Fruit fly (Drosophila melanogaster) whole organism, adult: ENCODE measurements around the gene CG14826.

ENCODE experiments used
- CG11617 ChIP-seq: fragments of 200-800 bp; sonication (Bioruptor generic); optimal IDR thresholded peaks from 2 replicates; lab custom pipeline; 2017; ENCODE audit warnings: mild to moderate bottlenecking, missing biosample characterization, missing genetic modification reagents, missing genetic modification characterization
- CG12768 ChIP-seq: fragments of 200-800 bp; sonication (Bioruptor generic); optimal IDR thresholded peaks from 2 replicates; lab custom pipeline; 2017; ENCODE audit warnings: missing biosample characterization, missing genetic modification characterization, mild to moderate bottlenecking, moderate library complexity, missing genetic modification reagents
- CG14711 ChIP-seq: fragments of 200-800 bp; sonication (Bioruptor generic); optimal IDR thresholded peaks from 2 replicates; lab custom pipeline; 2018; ENCODE audit warnings: missing biosample characterization, mild to moderate bottlenecking, missing genetic modification characterization, moderate library complexity
- CG1620 ChIP-seq: fragments of 200-800 bp; sonication (Bioruptor generic); optimal IDR thresholded peaks from 2 replicates; lab custom pipeline; 2016; ENCODE audit warnings: missing biosample characterization, missing genetic modification characterization
- CG33017 ChIP-seq: fragments of 200-800 bp; sonication (Bioruptor generic); optimal IDR thresholded peaks from 2 replicates; lab custom pipeline; 2018; ENCODE audit warnings: missing biosample characterization, mild to moderate bottlenecking, missing genetic modification characterization, moderate library complexity
- CG5204 ChIP-seq: fragments of 200-800 bp; sonication (Bioruptor generic); optimal IDR thresholded peaks from 2 replicates; lab custom pipeline; 2016; ENCODE audit warnings: missing biosample characterization, missing genetic modification characterization
- CG7045 ChIP-seq: fragments of 200-800 bp; sonication (Bioruptor generic); optimal IDR thresholded peaks from 2 replicates; lab custom pipeline; 2017; ENCODE audit warnings: missing biosample characterization, mild to moderate bottlenecking, missing genetic modification characterization
- CG7101 ChIP-seq: fragments of 200-800 bp; sonication (Bioruptor generic); optimal IDR thresholded peaks from 2 replicates; lab custom pipeline; 2018; ENCODE audit warnings: missing biosample characterization, mild to moderate bottlenecking, missing genetic modification characterization, moderate library complexity
- Clk ChIP-seq: fragments of 200-800 bp; sonication (Bioruptor generic); optimal IDR thresholded peaks from 2 replicates; lab custom pipeline; 2017; ENCODE audit warnings: missing biosample characterization, missing genetic modification characterization
- Crg-1 ChIP-seq: fragments of 200-800 bp; sonication (Bioruptor generic); optimal IDR thresholded peaks from 2 replicates; lab custom pipeline; 2016; ENCODE audit warnings: missing biosample characterization, missing genetic modification characterization
- Hr96 ChIP-seq: fragments of 200-800 bp; sonication (Bioruptor generic); optimal IDR thresholded peaks from 2 replicates; lab custom pipeline; 2016; ENCODE audit warnings: missing biosample characterization, missing genetic modification characterization
- Mnt ChIP-seq: fragments of 200-800 bp; sonication (Bioruptor generic); optimal IDR thresholded peaks from 2 replicates; lab custom pipeline; 2016; ENCODE audit warnings: missing biosample characterization, mild to moderate bottlenecking, missing genetic modification characterization
- bab1 ChIP-seq: fragments of 200-800 bp; sonication (Bioruptor generic); optimal IDR thresholded peaks from 3 replicates; lab custom pipeline; 2019; ENCODE audit warnings: missing biosample characterization, mild to moderate bottlenecking, missing genetic modification characterization, moderate library complexity
- cic ChIP-seq: fragments of 200-800 bp; sonication (Bioruptor generic); optimal IDR thresholded peaks from 2 replicates; lab custom pipeline; 2017; ENCODE audit warnings: missing biosample characterization, mild to moderate bottlenecking, missing genetic modification characterization, moderate library complexity
- cnc ChIP-seq, 2 experiments: fragments of >200 bp; optimal IDR thresholded peaks; 2 replicates each; lab custom pipeline; 2017
- kay ChIP-seq: fragments of 200-800 bp; sonication (Bioruptor generic); peaks from one replicate; lab custom pipeline; 2016; ENCODE audit warnings: missing biosample characterization, missing genetic modification characterization, borderline replicate concordance
- ovo ChIP-seq: fragments of 200-800 bp; sonication (Bioruptor generic); optimal IDR thresholded peaks from 2 replicates; lab custom pipeline; 2016; ENCODE audit warnings: missing biosample characterization, missing genetic modification characterization
- pad ChIP-seq: fragments of 200-800 bp; sonication (Bioruptor generic); optimal IDR thresholded peaks from 3 replicates; lab custom pipeline; 2017; ENCODE audit warnings: missing biosample characterization, missing genetic modification characterization, mild to moderate bottlenecking, moderate library complexity, missing genetic modification reagents
- tj ChIP-seq: fragments of 200-800 bp; sonication (Bioruptor generic); optimal IDR thresholded peaks from 3 replicates; lab custom pipeline; 2017; ENCODE audit warnings: missing biosample characterization, mild to moderate bottlenecking, missing genetic modification characterization, moderate library complexity
- toe ChIP-seq: fragments of 200-800 bp; sonication (Bioruptor generic); optimal IDR thresholded peaks from 2 replicates; lab custom pipeline; 2016; ENCODE audit warnings: missing biosample characterization, missing genetic modification characterization

Gene CG14826

dm6 chr3L:7234212-7234611 lies at the start of gene CG14826:
CG14826 (plus strand) TSS chr3L:7234512.
- TF ChIP-seq Mnt (GFP tag; lab: Kevin White, UChicago) (no peak), toe (GFP tag; lab: Kevin White, UChicago) (no peak), CG33017 (no peak), Hr96 (GFP tag; lab: Kevin White, UChicago) (no peak), CG7101 (tag; lab: Kevin White, UChicago) (no peak), Crg-1 (no peak), tj (no peak), CG7045 (GFP tag; lab: Kevin White, UChicago) (no peak), CG5204 (no peak), kay (no peak), ovo (GFP tag; lab: Kevin White, UChicago) (no peak), Clk (GFP tag; lab: Kevin White, UChicago) (no peak), cnc (optimal IDR thresholded peaks at IDR 0.05; lab: Kevin White, UChicago) (no peak), pad (no peak), CG14711 (no peak), CG12768 (GFP tag; lab: Kevin White, UChicago) (no peak), CG11617 (no peak), bab1 (GFP tag; lab: Kevin White, UChicago) (no peak), CG1620 (GFP tag; lab: Kevin White, UChicago) (no peak), cic (GFP tag; lab: Kevin White, UChicago) (no peak)

- TF ChIP-seq Hr96 (GFP tag; lab: Kevin White, UChicago): no peak
- TF ChIP-seq CG5204: no peak
- no peak for TF ChIP-seq Clk (GFP tag; lab: Kevin White, UChicago)
- TF ChIP-seq CG14711: no peak
- TF ChIP-seq CG7101 (tag; lab: Kevin White, UChicago): no peak
- no peak for TF ChIP-seq pad
- no peak for TF ChIP-seq CG7045 (GFP tag; lab: Kevin White, UChicago)
- no peak for TF ChIP-seq Crg-1
- no peak for TF ChIP-seq ovo (GFP tag; lab: Kevin White, UChicago)
- no peak for TF ChIP-seq toe (GFP tag; lab: Kevin White, UChicago)
- TF ChIP-seq CG12768 (GFP tag; lab: Kevin White, UChicago): no peak
- no peak for TF ChIP-seq CG11617
- TF ChIP-seq kay: no peak
- TF ChIP-seq tj: no peak
- TF ChIP-seq Mnt (GFP tag; lab: Kevin White, UChicago): no peak
- no peak for TF ChIP-seq cic (GFP tag; lab: Kevin White, UChicago)
- TF ChIP-seq cnc (optimal IDR thresholded peaks at IDR 0.05; lab: Kevin White, UChicago): no peak
Measured at dm6 chr3L:7184739-7185488, 49.4 kb upstream of the CG14826 start.

- TF ChIP-seq CG12768 (GFP tag; lab: Kevin White, UChicago) (no peak), pad (no peak), cic (GFP tag; lab: Kevin White, UChicago) (no peak), bab1 (GFP tag; lab: Kevin White, UChicago) (no peak), cnc (optimal IDR thresholded peaks at IDR 0.05; lab: Kevin White, UChicago) (no peak), Hr96 (GFP tag; lab: Kevin White, UChicago) (no peak), CG7101 (tag; lab: Kevin White, UChicago) (no peak), CG1620 (GFP tag; lab: Kevin White, UChicago) (no peak), CG14711 (no peak), ovo (GFP tag; lab: Kevin White, UChicago) (no peak), kay (no peak), CG33017 (no peak), toe (GFP tag; lab: Kevin White, UChicago) (no peak), CG11617 (no peak), CG7045 (GFP tag; lab: Kevin White, UChicago) (no peak), Clk (GFP tag; lab: Kevin White, UChicago) (no peak), Mnt (GFP tag; lab: Kevin White, UChicago) (no peak), tj (no peak), Crg-1 (no peak)
Measured at dm6 chr3L:7189668-7190200, 44.6 kb upstream of the CG14826 start, which contains the start of gene Dscam2. Dscam2 (minus strand) TSS chr3L:7189931.

- TF ChIP-seq cnc (optimal IDR thresholded peaks at IDR 0.05; lab: Kevin White, UChicago) (no peak), CG33017 (no peak), toe (GFP tag; lab: Kevin White, UChicago) (no peak), Mnt (GFP tag; lab: Kevin White, UChicago) (no peak), pad (no peak), Clk (GFP tag; lab: Kevin White, UChicago) (no peak), CG1620 (GFP tag; lab: Kevin White, UChicago) (no peak), CG7101 (tag; lab: Kevin White, UChicago) (no peak), CG12768 (GFP tag; lab: Kevin White, UChicago) (no peak), CG5204 (no peak), CG11617 (no peak), ovo (GFP tag; lab: Kevin White, UChicago) (no peak), Crg-1 (no peak), kay (no peak), tj (no peak)
Measured at dm6 chr3L:7190497-7190896, 43.8 kb upstream of the CG14826 start.

- no peak for TF ChIP-seq Hr96 (GFP tag; lab: Kevin White, UChicago)
- TF ChIP-seq CG12768 (GFP tag; lab: Kevin White, UChicago): no peak
- no peak for TF ChIP-seq toe (GFP tag; lab: Kevin White, UChicago)
- TF ChIP-seq Crg-1: no peak
- TF ChIP-seq cic (GFP tag; lab: Kevin White, UChicago): no peak
- no peak for TF ChIP-seq CG5204
- TF ChIP-seq kay: no peak
- no peak for TF ChIP-seq CG33017
- TF ChIP-seq CG7101 (tag; lab: Kevin White, UChicago): no peak
- TF ChIP-seq CG1620 (GFP tag; lab: Kevin White, UChicago): no peak
- no peak for TF ChIP-seq pad
- no peak for TF ChIP-seq cnc (optimal IDR thresholded peaks at IDR 0.05; lab: Kevin White, UChicago)
- no peak for TF ChIP-seq Mnt (GFP tag; lab: Kevin White, UChicago)
- no peak for TF ChIP-seq CG11617
Measured at dm6 chr3L:7191218-7191617, 43.1 kb upstream of the CG14826 start.
